Worm (Caenorhabditis elegans) whole organism, L3 larva: Measurements from ENCODE around the gene E01G4.5.

Experiments
- R02D3.7 ChIP-seq: fragments of 150-350 bp; optimal IDR thresholded peaks from 2 replicates; lab custom pipeline; 2014; ENCODE audit warnings: missing biosample characterization, missing genetic modification characterization
- ZK546.5 ChIP-seq: sonication (generic microtip); optimal IDR thresholded peaks from 2 replicates; lab custom pipeline; 2017; ENCODE audit warnings: missing biosample characterization, missing genetic modification characterization
- aly-2 ChIP-seq: fragments of 150-350 bp; optimal IDR thresholded peaks from 2 replicates; lab custom pipeline; 2014; ENCODE audit warnings: missing biosample characterization, missing genetic modification characterization
- ama-1 ChIP-seq: fragments of 150-350 bp; optimal IDR thresholded peaks from 2 replicates; lab custom pipeline; 2018
- ceh-16 ChIP-seq: sonication (generic microtip); optimal IDR thresholded peaks from 2 replicates; lab custom pipeline; 2017; ENCODE audit warnings: missing biosample characterization, missing genetic modification characterization
- ceh-28 ChIP-seq: fragments of 150-350 bp; optimal IDR thresholded peaks from 2 replicates; lab custom pipeline; 2014; ENCODE audit warnings: missing biosample characterization, missing genetic modification reagents, missing genetic modification characterization
- ceh-82 ChIP-seq: fragments of 150-350 bp; optimal IDR thresholded peaks from 2 replicates; lab custom pipeline; 2014; ENCODE audit warnings: missing biosample characterization, missing genetic modification characterization
- daf-12 ChIP-seq: fragments of 150-350 bp; optimal IDR thresholded peaks from 2 replicates; lab custom pipeline; 2014; ENCODE audit warnings: missing biosample characterization, missing genetic modification reagents, missing genetic modification characterization
- egl-27 ChIP-seq: sonication (generic microtip); optimal IDR thresholded peaks from 4 replicates; lab custom pipeline; 2017; ENCODE audit warnings: missing biosample characterization, missing genetic modification reagents, missing genetic modification characterization
- elt-1 ChIP-seq: fragments of 150-350 bp; optimal IDR thresholded peaks from 2 replicates; lab custom pipeline; 2014; ENCODE audit warnings: missing biosample characterization, missing genetic modification characterization
- elt-2 ChIP-seq: sonication (generic microtip); optimal IDR thresholded peaks from 2 replicates; lab custom pipeline; 2016; ENCODE audit warnings: missing genetic modification reagents, mild to moderate bottlenecking, missing genetic modification characterization, missing compliant biosample characterization
- elt-3 ChIP-seq, 3 experiments: fragments of 150-350 bp in 1 of 3; sonication (generic microtip) in 2 of 3; optimal IDR thresholded peaks; 2 replicates in 2 of 3; 4 replicates in 1 of 3; lab custom pipeline; 2014 to 2017; ENCODE audit warnings: missing biosample characterization in 3 of 3, missing genetic modification characterization in 3 of 3
- eor-1 ChIP-seq, 2 experiments: fragments of 150-350 bp; optimal IDR thresholded peaks; 2 replicates each; lab custom pipeline; 2014 to 2018; ENCODE audit warnings: missing biosample characterization in 2 of 2, missing genetic modification characterization in 2 of 2
- fkh-10 ChIP-seq: sonication (generic microtip); optimal IDR thresholded peaks from 2 replicates; lab custom pipeline; 2017; ENCODE audit warnings: missing biosample characterization, missing genetic modification reagents, missing genetic modification characterization
- fos-1 ChIP-seq: fragments of 150-350 bp; optimal IDR thresholded peaks from 2 replicates; lab custom pipeline; 2014; ENCODE audit warnings: missing biosample characterization, missing genetic modification characterization
- hmg-11 ChIP-seq: sonication (generic microtip); optimal IDR thresholded peaks from 2 replicates; lab custom pipeline; 2016; ENCODE audit warnings: missing genetic modification characterization, missing compliant biosample characterization
- jun-1 ChIP-seq: fragments of 150-350 bp; optimal IDR thresholded peaks from 2 replicates; lab custom pipeline; 2014; ENCODE audit warnings: missing biosample characterization, missing genetic modification reagents, missing genetic modification characterization
- lin-15B ChIP-seq: fragments of 150-350 bp; optimal IDR thresholded peaks from 2 replicates; lab custom pipeline; 2014; ENCODE audit warnings: missing biosample characterization, missing genetic modification characterization
- lsy-12 ChIP-seq: sonication (generic microtip); optimal IDR thresholded peaks from 2 replicates; lab custom pipeline; 2016; ENCODE audit warnings: mild to moderate bottlenecking, missing genetic modification characterization, missing compliant biosample characterization
- mdl-1 ChIP-seq: fragments of 150-350 bp; optimal IDR thresholded peaks from 2 replicates; lab custom pipeline; 2014; ENCODE audit warnings: missing biosample characterization, missing genetic modification characterization
- mml-1 ChIP-seq: fragments of 150-350 bp; sonication (generic microtip); optimal IDR thresholded peaks from 3 replicates; lab custom pipeline; 2014; ENCODE audit warnings: missing biosample characterization, missing genetic modification characterization
- nfya-1 ChIP-seq: sonication (generic microtip); optimal IDR thresholded peaks from 2 replicates; lab custom pipeline; 2017; ENCODE audit warnings: missing genetic modification characterization, mild to moderate bottlenecking, missing compliant biosample characterization, antibody characterized with exemption, moderate library complexity; ENCODE audit not compliant: insufficient read depth
- nhr-11 ChIP-seq: fragments of 150-350 bp; optimal IDR thresholded peaks from 2 replicates; lab custom pipeline; 2014; ENCODE audit warnings: missing biosample characterization, missing genetic modification characterization
- nhr-12 ChIP-seq: fragments of 150-350 bp; optimal IDR thresholded peaks from 2 replicates; lab custom pipeline; 2014; ENCODE audit warnings: missing biosample characterization, missing genetic modification characterization
- nhr-23 ChIP-seq: fragments of 150-350 bp; optimal IDR thresholded peaks from 2 replicates; lab custom pipeline; 2014; ENCODE audit warnings: missing biosample characterization, missing genetic modification reagents, missing genetic modification characterization
- nhr-237 ChIP-seq: fragments of 150-350 bp; optimal IDR thresholded peaks from 2 replicates; lab custom pipeline; 2014; ENCODE audit warnings: missing biosample characterization, missing genetic modification characterization
- nhr-25 ChIP-seq: sonication (generic microtip); optimal IDR thresholded peaks from 2 replicates; lab custom pipeline; 2017; ENCODE audit warnings: missing biosample characterization, missing genetic modification characterization
- nhr-28 ChIP-seq: fragments of 150-350 bp; optimal IDR thresholded peaks from 2 replicates; lab custom pipeline; 2014; ENCODE audit warnings: missing biosample characterization, missing genetic modification characterization
- nhr-43 ChIP-seq: sonication (generic microtip); optimal IDR thresholded peaks from 2 replicates; lab custom pipeline; 2016; ENCODE audit warnings: mild to moderate bottlenecking, missing genetic modification characterization, missing compliant biosample characterization; ENCODE audit not compliant: poor library complexity, severe bottlenecking
- nhr-67 ChIP-seq: fragments of 150-350 bp; optimal IDR thresholded peaks from 2 replicates; lab custom pipeline; 2014; ENCODE audit warnings: missing biosample characterization, missing genetic modification characterization
- nhr-77 ChIP-seq: fragments of 150-350 bp; optimal IDR thresholded peaks from 2 replicates; lab custom pipeline; 2014; ENCODE audit warnings: missing biosample characterization, missing genetic modification characterization
- pha-4 ChIP-seq: fragments of 150-350 bp; optimal IDR thresholded peaks from 2 replicates; lab custom pipeline; 2014; ENCODE audit warnings: missing biosample characterization, missing genetic modification reagents, missing genetic modification characterization
- pqm-1 ChIP-seq: fragments of 150-350 bp; optimal IDR thresholded peaks from 2 replicates; lab custom pipeline; 2017; ENCODE audit warnings: missing biosample characterization, missing genetic modification characterization, inconsistent platforms
- sea-2 ChIP-seq: fragments of 150-350 bp; sonication (generic microtip); optimal IDR thresholded peaks from 4 replicates; lab custom pipeline; 2014; ENCODE audit warnings: missing biosample characterization, missing genetic modification reagents, missing genetic modification characterization
- skn-1 ChIP-seq: fragments of 150-350 bp; optimal IDR thresholded peaks from 2 replicates; lab custom pipeline; 2014; ENCODE audit warnings: missing biosample characterization, missing genetic modification characterization
- snpc-4 ChIP-seq: fragments of 150-350 bp; optimal IDR thresholded peaks from 2 replicates; lab custom pipeline; 2014; ENCODE audit warnings: missing biosample characterization, missing genetic modification characterization
- tbx-2 ChIP-seq: sonication (generic microtip); optimal IDR thresholded peaks from 2 replicates; lab custom pipeline; 2016; ENCODE audit warnings: mild to moderate bottlenecking, missing genetic modification characterization, missing compliant biosample characterization
- unc-39 ChIP-seq: sonication (generic microtip); optimal IDR thresholded peaks from 4 replicates; lab custom pipeline; 2017; ENCODE audit warnings: missing biosample characterization, missing genetic modification characterization
- zag-1 ChIP-seq: fragments of 150-350 bp; optimal IDR thresholded peaks from 2 replicates; lab custom pipeline; 2014; ENCODE audit warnings: missing biosample characterization, missing genetic modification characterization
- ztf-11 ChIP-seq: fragments of 150-350 bp; optimal IDR thresholded peaks from 2 replicates; lab custom pipeline; 2014; ENCODE audit warnings: missing biosample characterization, missing genetic modification characterization

The E01G4.5 gene

ce11 chrII:13461604-13462375 is 10.4 kb upstream of the E01G4.5 start (continued):
- TF ChIP-seq unc-39, result no peak
- no peak for TF ChIP-seq nhr-12 (tag; lab: Kevin White, UChicago)
- no peak for TF ChIP-seq sea-2 (GFP tag; lab: Kevin White, UChicago)
- TF ChIP-seq, all 47 proteins: peak for 26

DNA sequence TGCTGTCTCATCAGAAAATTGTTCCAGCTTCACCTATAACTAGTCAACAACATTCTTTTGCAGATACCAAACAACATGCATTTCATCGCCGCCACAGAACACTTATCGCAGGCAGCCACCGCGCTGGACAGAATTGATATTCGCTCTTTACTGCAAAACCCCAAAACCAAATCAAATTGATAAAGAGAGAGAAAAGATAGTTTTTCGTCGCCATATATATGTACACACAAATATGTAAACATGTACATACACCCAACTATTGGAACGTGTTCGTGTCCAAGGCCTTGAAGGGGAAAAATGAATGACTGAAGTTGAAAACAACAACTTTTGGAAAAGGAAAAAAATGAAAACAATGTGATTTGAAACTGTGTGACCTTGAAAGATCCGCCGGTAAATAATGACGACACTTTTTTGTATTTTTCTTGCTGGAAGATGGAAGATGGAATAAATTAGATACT is 6.8 kb upstream of the E01G4.5 start:
- TF ChIP-seq elt-2 (tag; lab: Kevin White, UChicago), result peak; percentile 93
- TF ChIP-seq nhr-25 (tag; lab: Kevin White, UChicago), result peak; percentile 76
- peak; percentile 33 for TF ChIP-seq nhr-43 (tag; lab: Kevin White, UChicago)
- TF ChIP-seq pqm-1 (tag; lab: Kevin White, UChicago), result peak; percentile 87
- peak; percentile 28 for TF ChIP-seq skn-1
- peak; percentile 89 for TF ChIP-seq pha-4 (tag; lab: Kevin White, UChicago)
- TF ChIP-seq nhr-237, result no peak
- peak; percentile 73 for TF ChIP-seq jun-1 (tag; lab: Kevin White, UChicago)
- TF ChIP-seq elt-3 (tag; optimal IDR thresholded peaks at IDR 0.05; lab: Kevin White, UChicago), result peak in 1 of 3 experiments; percentile 26
- no peak for TF ChIP-seq ceh-82
- TF ChIP-seq ZK546.5 (tag; lab: Kevin White, UChicago), result no peak
- TF ChIP-seq ceh-16 (tag; lab: Kevin White, UChicago), result no peak
- peak; percentile 24 for TF ChIP-seq nfya-1 (tag; lab: Kevin White, UChicago)

DNA sequence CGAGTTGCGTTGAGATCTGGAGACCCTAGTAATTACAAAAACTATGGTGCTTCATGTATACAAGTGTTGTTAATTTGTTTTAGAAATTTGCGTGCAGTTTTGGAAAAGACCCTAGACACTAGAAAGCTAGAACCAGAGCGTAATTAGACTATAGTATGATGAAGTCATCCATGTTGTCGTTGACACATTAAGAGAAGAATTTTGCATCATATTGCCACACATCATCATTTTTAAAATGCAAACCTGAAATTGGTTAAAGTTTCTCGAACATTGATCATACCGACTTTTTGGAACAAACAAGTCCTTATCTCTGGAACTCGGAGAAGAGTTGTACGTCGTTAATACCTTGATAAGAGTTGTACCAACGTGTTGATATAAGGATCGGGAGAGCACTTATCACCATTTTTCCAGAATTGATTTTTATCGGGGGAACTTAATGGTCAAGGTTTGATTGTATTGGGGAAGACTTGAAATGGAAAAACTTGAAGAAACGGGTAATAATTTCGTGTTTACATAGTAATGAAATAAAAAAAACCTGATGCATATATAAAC is 4.3 kb upstream of the E01G4.5 start:
- TF ChIP-seq lsy-12 (no peak), ceh-28 (peak; percentile 30), skn-1 (peak; percentile 50), mml-1 (tag; lab: Kevin White, UChicago) (no peak), egl-27 (tag; lab: Kevin White, UChicago) (no peak), pha-4 (tag; lab: Kevin White, UChicago) (peak; percentile 46), nhr-23 (tag; lab: Kevin White, UChicago) (no peak), nfya-1 (tag; lab: Kevin White, UChicago) (no peak), snpc-4 (no peak), jun-1 (tag; lab: Kevin White, UChicago) (peak; percentile 25), R02D3.7 (tag; lab: Kevin White, UChicago) (no peak), elt-2 (tag; lab: Kevin White, UChicago) (peak; percentile 98), nhr-77 (tag; lab: Kevin White, UChicago) (no peak), sea-2 (GFP tag; lab: Kevin White, UChicago) (no peak), unc-39 (no peak), pqm-1 (tag; lab: Kevin White, UChicago) (peak; percentile 92), nhr-67 (no peak), lin-15B (no peak), nhr-237 (no peak), ztf-11 (tag; lab: Kevin White, UChicago) (no peak), ama-1 (lab: Kevin White, UChicago) (peak; percentile 19), fkh-10 (GFP tag; lab: Kevin White, UChicago) (no peak)

ce11 chrII:13469043-13469652 is 3.1 kb upstream of the E01G4.5 start, which contains the start of gene E01G4.3:
Gene E01G4.3, minus strand, starts transcription at chrII:13469602.
- TF ChIP-seq skn-1, result peak; percentile 2
- TF ChIP-seq lsy-12, result no peak
- TF ChIP-seq mdl-1 (tag; lab: Kevin White, UChicago), result peak; percentile 69
- peak; percentile 3 for TF ChIP-seq tbx-2 (tag; lab: Kevin White, UChicago)
- no peak for TF ChIP-seq ceh-82
- TF ChIP-seq daf-12 (tag; lab: Kevin White, UChicago), result no peak
- TF ChIP-seq pha-4 (tag; lab: Kevin White, UChicago), result peak; percentile 3
- peak; percentile 80 for TF ChIP-seq ceh-28
- peak; percentile 93 for TF ChIP-seq jun-1 (tag; lab: Kevin White, UChicago)
- TF ChIP-seq mml-1 (tag; lab: Kevin White, UChicago), result peak; percentile 92
- peak; percentile 69 for TF ChIP-seq nhr-11 (tag; lab: Kevin White, UChicago)
- no peak for TF ChIP-seq unc-39
- TF ChIP-seq egl-27 (tag; lab: Kevin White, UChicago), result peak; percentile 83
- TF ChIP-seq nhr-28, result no peak
- peak; percentile 92 for TF ChIP-seq elt-2 (tag; lab: Kevin White, UChicago)
- TF ChIP-seq zag-1 (tag; lab: Kevin White, UChicago), result no peak
- peak; percentile 98 for TF ChIP-seq pqm-1 (tag; lab: Kevin White, UChicago)
- TF ChIP-seq nhr-43 (tag; lab: Kevin White, UChicago), result peak; percentile 84
- no peak for TF ChIP-seq nhr-12 (tag; lab: Kevin White, UChicago)
- TF ChIP-seq fkh-10 (GFP tag; lab: Kevin White, UChicago), result no peak
- TF ChIP-seq hmg-11 (tag; lab: Kevin White, UChicago), result no peak
- TF ChIP-seq elt-3 (tag; optimal IDR thresholded peaks at IDR 0.05; lab: Kevin White, UChicago), result peak in 2 of 3 experiments; percentile 20 to 62
- peak; percentile 79 for TF ChIP-seq nfya-1 (tag; lab: Kevin White, UChicago)
- no peak for TF ChIP-seq aly-2 (tag; lab: Kevin White, UChicago)
- TF ChIP-seq elt-1 (tag; lab: Kevin White, UChicago), result no peak
- TF ChIP-seq nhr-23 (tag; lab: Kevin White, UChicago), result peak; percentile 71
- peak; percentile 90 for TF ChIP-seq nhr-25 (tag; lab: Kevin White, UChicago)
- TF ChIP-seq nhr-77 (tag; lab: Kevin White, UChicago), result no peak
- no peak for TF ChIP-seq sea-2 (GFP tag; lab: Kevin White, UChicago)
- no peak for TF ChIP-seq fos-1 (tag; lab: Kevin White, UChicago)
- TF ChIP-seq eor-1 (tag; optimal IDR thresholded peaks at IDR 0.05; lab: Kevin White, UChicago), result no peak
